Worm (Caenorhabditis elegans) whole organism, L3 larva: Measurements from ENCODE around the gene C18A3.3.

ENCODE experiments used
- R02D3.7 ChIP-seq: fragments of 150-350 bp; optimal IDR thresholded peaks from 2 replicates; lab custom pipeline; 2014; ENCODE audit warnings: missing biosample characterization, missing genetic modification characterization
- ZK546.5 ChIP-seq: sonication (generic microtip); optimal IDR thresholded peaks from 2 replicates; lab custom pipeline; 2017; ENCODE audit warnings: missing biosample characterization, missing genetic modification characterization
- aly-2 ChIP-seq: fragments of 150-350 bp; optimal IDR thresholded peaks from 2 replicates; lab custom pipeline; 2014; ENCODE audit warnings: missing biosample characterization, missing genetic modification characterization
- ama-1 ChIP-seq: fragments of 150-350 bp; optimal IDR thresholded peaks from 2 replicates; lab custom pipeline; 2018
- ceh-16 ChIP-seq: sonication (generic microtip); optimal IDR thresholded peaks from 2 replicates; lab custom pipeline; 2017; ENCODE audit warnings: missing biosample characterization, missing genetic modification characterization
- ceh-28 ChIP-seq: fragments of 150-350 bp; optimal IDR thresholded peaks from 2 replicates; lab custom pipeline; 2014; ENCODE audit warnings: missing biosample characterization, missing genetic modification reagents, missing genetic modification characterization
- ceh-82 ChIP-seq: fragments of 150-350 bp; optimal IDR thresholded peaks from 2 replicates; lab custom pipeline; 2014; ENCODE audit warnings: missing biosample characterization, missing genetic modification characterization
- ceh-9 ChIP-seq: sonication (generic microtip); optimal IDR thresholded peaks from 2 replicates; lab custom pipeline; 2018; ENCODE audit warnings: missing biosample characterization, missing genetic modification characterization
- daf-12 ChIP-seq: fragments of 150-350 bp; optimal IDR thresholded peaks from 2 replicates; lab custom pipeline; 2014; ENCODE audit warnings: missing biosample characterization, missing genetic modification reagents, missing genetic modification characterization
- egl-5 ChIP-seq: fragments of 150-350 bp; optimal IDR thresholded peaks from 2 replicates; lab custom pipeline; 2017; ENCODE audit warnings: missing biosample characterization, missing genetic modification reagents, missing genetic modification characterization, inconsistent platforms
- elt-1 ChIP-seq: fragments of 150-350 bp; optimal IDR thresholded peaks from 2 replicates; lab custom pipeline; 2014; ENCODE audit warnings: missing biosample characterization, missing genetic modification characterization
- elt-2 ChIP-seq: sonication (generic microtip); optimal IDR thresholded peaks from 2 replicates; lab custom pipeline; 2016; ENCODE audit warnings: missing genetic modification reagents, mild to moderate bottlenecking, missing genetic modification characterization, missing compliant biosample characterization
- elt-3 ChIP-seq, 3 experiments: fragments of 150-350 bp in 1 of 3; sonication (generic microtip) in 2 of 3; optimal IDR thresholded peaks; 2 replicates in 2 of 3; 4 replicates in 1 of 3; lab custom pipeline; 2014 to 2017; ENCODE audit warnings: missing biosample characterization in 3 of 3, missing genetic modification characterization in 3 of 3
- eor-1 ChIP-seq, 2 experiments: fragments of 150-350 bp; optimal IDR thresholded peaks; 2 replicates each; lab custom pipeline; 2014 to 2018; ENCODE audit warnings: missing biosample characterization in 2 of 2, missing genetic modification characterization in 2 of 2
- fkh-10 ChIP-seq: sonication (generic microtip); optimal IDR thresholded peaks from 2 replicates; lab custom pipeline; 2017; ENCODE audit warnings: missing biosample characterization, missing genetic modification reagents, missing genetic modification characterization
- hmg-11 ChIP-seq: sonication (generic microtip); optimal IDR thresholded peaks from 2 replicates; lab custom pipeline; 2016; ENCODE audit warnings: missing genetic modification characterization, missing compliant biosample characterization
- jun-1 ChIP-seq: fragments of 150-350 bp; optimal IDR thresholded peaks from 2 replicates; lab custom pipeline; 2014; ENCODE audit warnings: missing biosample characterization, missing genetic modification reagents, missing genetic modification characterization
- lin-15B ChIP-seq: fragments of 150-350 bp; optimal IDR thresholded peaks from 2 replicates; lab custom pipeline; 2014; ENCODE audit warnings: missing biosample characterization, missing genetic modification characterization
- lin-39 ChIP-seq: fragments of 150-350 bp; optimal IDR thresholded peaks from 2 replicates; lab custom pipeline; 2018; ENCODE audit warnings: missing biosample characterization, missing genetic modification reagents, missing genetic modification characterization
- lsy-12 ChIP-seq: sonication (generic microtip); optimal IDR thresholded peaks from 2 replicates; lab custom pipeline; 2016; ENCODE audit warnings: mild to moderate bottlenecking, missing genetic modification characterization, missing compliant biosample characterization
- mdl-1 ChIP-seq: fragments of 150-350 bp; optimal IDR thresholded peaks from 2 replicates; lab custom pipeline; 2014; ENCODE audit warnings: missing biosample characterization, missing genetic modification characterization
- mml-1 ChIP-seq: fragments of 150-350 bp; sonication (generic microtip); optimal IDR thresholded peaks from 3 replicates; lab custom pipeline; 2014; ENCODE audit warnings: missing biosample characterization, missing genetic modification characterization
- nfya-1 ChIP-seq: sonication (generic microtip); optimal IDR thresholded peaks from 2 replicates; lab custom pipeline; 2017; ENCODE audit warnings: missing genetic modification characterization, mild to moderate bottlenecking, missing compliant biosample characterization, antibody characterized with exemption, moderate library complexity; ENCODE audit not compliant: insufficient read depth
- nhr-11 ChIP-seq: fragments of 150-350 bp; optimal IDR thresholded peaks from 2 replicates; lab custom pipeline; 2014; ENCODE audit warnings: missing biosample characterization, missing genetic modification characterization
- nhr-12 ChIP-seq: fragments of 150-350 bp; optimal IDR thresholded peaks from 2 replicates; lab custom pipeline; 2014; ENCODE audit warnings: missing biosample characterization, missing genetic modification characterization
- nhr-23 ChIP-seq: fragments of 150-350 bp; optimal IDR thresholded peaks from 2 replicates; lab custom pipeline; 2014; ENCODE audit warnings: missing biosample characterization, missing genetic modification reagents, missing genetic modification characterization
- nhr-237 ChIP-seq: fragments of 150-350 bp; optimal IDR thresholded peaks from 2 replicates; lab custom pipeline; 2014; ENCODE audit warnings: missing biosample characterization, missing genetic modification characterization
- nhr-25 ChIP-seq: sonication (generic microtip); optimal IDR thresholded peaks from 2 replicates; lab custom pipeline; 2017; ENCODE audit warnings: missing biosample characterization, missing genetic modification characterization
- nhr-28 ChIP-seq: fragments of 150-350 bp; optimal IDR thresholded peaks from 2 replicates; lab custom pipeline; 2014; ENCODE audit warnings: missing biosample characterization, missing genetic modification characterization
- nhr-43 ChIP-seq: sonication (generic microtip); optimal IDR thresholded peaks from 2 replicates; lab custom pipeline; 2016; ENCODE audit warnings: mild to moderate bottlenecking, missing genetic modification characterization, missing compliant biosample characterization; ENCODE audit not compliant: poor library complexity, severe bottlenecking
- nhr-67 ChIP-seq: fragments of 150-350 bp; optimal IDR thresholded peaks from 2 replicates; lab custom pipeline; 2014; ENCODE audit warnings: missing biosample characterization, missing genetic modification characterization
- nhr-76 ChIP-seq: fragments of 150-350 bp; sonication (generic microtip); optimal IDR thresholded peaks from 5 replicates; lab custom pipeline; 2014; ENCODE audit warnings: missing biosample characterization, missing genetic modification characterization
- nhr-77 ChIP-seq: fragments of 150-350 bp; optimal IDR thresholded peaks from 2 replicates; lab custom pipeline; 2014; ENCODE audit warnings: missing biosample characterization, missing genetic modification characterization
- pha-4 ChIP-seq: fragments of 150-350 bp; optimal IDR thresholded peaks from 2 replicates; lab custom pipeline; 2014; ENCODE audit warnings: missing biosample characterization, missing genetic modification reagents, missing genetic modification characterization
- pqm-1 ChIP-seq: fragments of 150-350 bp; optimal IDR thresholded peaks from 2 replicates; lab custom pipeline; 2017; ENCODE audit warnings: missing biosample characterization, missing genetic modification characterization, inconsistent platforms
- sea-2 ChIP-seq: fragments of 150-350 bp; sonication (generic microtip); optimal IDR thresholded peaks from 4 replicates; lab custom pipeline; 2014; ENCODE audit warnings: missing biosample characterization, missing genetic modification reagents, missing genetic modification characterization
- skn-1 ChIP-seq: fragments of 150-350 bp; optimal IDR thresholded peaks from 2 replicates; lab custom pipeline; 2014; ENCODE audit warnings: missing biosample characterization, missing genetic modification characterization
- snpc-4 ChIP-seq: fragments of 150-350 bp; optimal IDR thresholded peaks from 2 replicates; lab custom pipeline; 2014; ENCODE audit warnings: missing biosample characterization, missing genetic modification characterization
- tbx-2 ChIP-seq: sonication (generic microtip); optimal IDR thresholded peaks from 2 replicates; lab custom pipeline; 2016; ENCODE audit warnings: mild to moderate bottlenecking, missing genetic modification characterization, missing compliant biosample characterization
- unc-39 ChIP-seq: sonication (generic microtip); optimal IDR thresholded peaks from 4 replicates; lab custom pipeline; 2017; ENCODE audit warnings: missing biosample characterization, missing genetic modification characterization
- zag-1 ChIP-seq: fragments of 150-350 bp; optimal IDR thresholded peaks from 2 replicates; lab custom pipeline; 2014; ENCODE audit warnings: missing biosample characterization, missing genetic modification characterization
- ztf-11 ChIP-seq: fragments of 150-350 bp; optimal IDR thresholded peaks from 2 replicates; lab custom pipeline; 2014; ENCODE audit warnings: missing biosample characterization, missing genetic modification characterization
- ztf-4 ChIP-seq: fragments of 150-350 bp; optimal IDR thresholded peaks from 2 replicates; lab custom pipeline; 2014; ENCODE audit warnings: missing biosample characterization, missing genetic modification characterization

C18A3.3 gene

ce11 chrII:5697338-5697737 is 18.8 kb upstream of the C18A3.3 start:
- TF ChIP-seq mml-1, result no peak
- no peak for TF ChIP-seq nhr-77 (tag; lab: Kevin White, UChicago)
- no peak for TF ChIP-seq lin-15B (tag; lab: Kevin White, UChicago)
- TF ChIP-seq ama-1 (lab: Kevin White, UChicago), result no peak
- TF ChIP-seq nhr-76 (tag; lab: Kevin White, UChicago), result no peak
- no peak for TF ChIP-seq skn-1 (tag; lab: Kevin White, UChicago)
- TF ChIP-seq ztf-11, result no peak
- no peak for TF ChIP-seq ceh-82
- TF ChIP-seq eor-1 (tag; optimal IDR thresholded peaks at IDR 0.05; lab: Kevin White, UChicago), result no peak
- TF ChIP-seq lsy-12 (tag; lab: Kevin White, UChicago), result no peak
- TF ChIP-seq R02D3.7 (tag; lab: Kevin White, UChicago), result no peak
- no peak for TF ChIP-seq nhr-25 (tag; lab: Kevin White, UChicago)
- TF ChIP-seq sea-2 (GFP tag; lab: Kevin White, UChicago), result no peak
- TF ChIP-seq nhr-12, result no peak
- no peak for TF ChIP-seq nhr-11 (tag; lab: Kevin White, UChicago)
- no peak for TF ChIP-seq pha-4 (tag; lab: Kevin White, UChicago)
- no peak for TF ChIP-seq nhr-237 (tag; lab: Kevin White, UChicago)
- TF ChIP-seq nhr-28, result no peak
- no peak for TF ChIP-seq ztf-4 (tag; lab: Kevin White, UChicago)
- no peak for TF ChIP-seq lin-39 (tag; lab: Kevin White, UChicago)

DNA sequence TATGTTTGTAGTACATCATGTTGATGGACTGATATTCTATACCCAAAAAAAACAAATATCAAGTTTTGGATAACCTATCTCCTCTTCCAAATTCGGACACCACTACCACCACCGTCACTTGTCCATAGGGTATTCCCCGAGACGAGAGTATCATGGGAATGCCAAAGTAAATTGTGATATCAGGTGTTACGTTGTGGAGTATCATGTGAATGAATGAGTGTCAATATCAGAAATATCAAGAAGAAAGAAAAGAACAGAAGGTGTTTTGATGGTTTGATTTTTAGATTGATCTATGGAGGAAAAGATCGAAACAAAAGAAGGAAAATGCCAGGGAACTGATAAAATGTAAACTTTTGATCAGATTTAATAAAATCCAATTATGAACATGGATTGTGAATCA is 17.9 kb upstream of the C18A3.3 start:
- no peak for TF ChIP-seq eor-1 (tag; optimal IDR thresholded peaks at IDR 0.05; lab: Kevin White, UChicago)
- no peak for TF ChIP-seq R02D3.7 (tag; lab: Kevin White, UChicago)
- TF ChIP-seq zag-1 (tag; lab: Kevin White, UChicago), result no peak
- no peak for TF ChIP-seq elt-1 (tag; lab: Kevin White, UChicago)
- TF ChIP-seq ceh-82, result no peak
- TF ChIP-seq sea-2 (GFP tag; lab: Kevin White, UChicago), result no peak
- TF ChIP-seq nhr-23, result no peak
- no peak for TF ChIP-seq daf-12 (tag; lab: Kevin White, UChicago)
- TF ChIP-seq unc-39 (tag; lab: Kevin White, UChicago), result no peak
- no peak for TF ChIP-seq nhr-11 (tag; lab: Kevin White, UChicago)
- TF ChIP-seq elt-2 (tag; lab: Kevin White, UChicago), result peak; percentile 58
- TF ChIP-seq egl-5 (tag; lab: Kevin White, UChicago), result no peak
- TF ChIP-seq nhr-43, result no peak
- no peak for TF ChIP-seq nhr-76 (tag; lab: Kevin White, UChicago)
- no peak for TF ChIP-seq ceh-28 (tag; lab: Kevin White, UChicago)
- no peak for TF ChIP-seq elt-3 (tag; optimal IDR thresholded peaks at IDR 0.05; lab: Kevin White, UChicago)
- no peak for TF ChIP-seq ceh-9 (tag; lab: Kevin White, UChicago)
- no peak for TF ChIP-seq ZK546.5 (tag; lab: Kevin White, UChicago)
- no peak for TF ChIP-seq skn-1 (tag; lab: Kevin White, UChicago)
- TF ChIP-seq mdl-1, result no peak
- TF ChIP-seq lsy-12 (tag; lab: Kevin White, UChicago), result no peak
- peak; percentile 52 for TF ChIP-seq pha-4 (tag; lab: Kevin White, UChicago)
- TF ChIP-seq nhr-12, result no peak
- peak; percentile 42 for TF ChIP-seq pqm-1 (tag; lab: Kevin White, UChicago)
- TF ChIP-seq nhr-237 (tag; lab: Kevin White, UChicago), result no peak
- no peak for TF ChIP-seq ceh-16 (tag; lab: Kevin White, UChicago)
- TF ChIP-seq ztf-4 (tag; lab: Kevin White, UChicago), result no peak
- TF ChIP-seq snpc-4 (tag; lab: Kevin White, UChicago), result peak; percentile 12
- TF ChIP-seq tbx-2, result no peak
- no peak for TF ChIP-seq nhr-28

DNA sequence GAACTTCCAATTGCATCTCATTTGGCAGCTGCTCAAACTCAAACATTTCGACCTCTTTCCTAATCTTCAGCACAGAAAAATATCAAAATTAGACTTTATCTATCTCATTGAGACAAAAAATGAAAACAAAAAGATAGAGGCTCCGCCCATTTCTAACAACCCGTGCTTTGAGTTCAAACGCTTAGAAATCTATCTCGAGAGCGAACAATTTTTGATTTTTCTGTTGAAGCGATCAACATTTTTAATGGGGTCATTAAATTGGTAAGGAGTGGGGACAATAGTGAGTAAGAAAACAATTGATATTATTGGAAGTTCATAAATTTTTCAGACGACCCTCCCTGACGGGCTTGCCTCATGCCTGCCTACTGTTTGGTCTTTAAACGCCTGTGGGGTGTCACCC is 17.2 kb upstream of the C18A3.3 start, which contains the start of the genes C25H3.10 and C25H3.1:
C25H3.10 (minus strand) TSS at position 101 of the 400 bp plus-strand sequence.
C25H3.1 (plus strand) TSS at position 203 of the 400 bp plus-strand sequence.
- no peak for TF ChIP-seq ceh-82
- peak; percentile 74 for TF ChIP-seq egl-5 (tag; lab: Kevin White, UChicago)
- TF ChIP-seq, all 47 proteins: peak for 1

- TF ChIP-seq tbx-2 (peak; percentile 38), fkh-10 (no peak), zag-1 (tag; lab: Kevin White, UChicago) (no peak), nhr-12 (no peak), ama-1 (lab: Kevin White, UChicago) (peak; percentile 96), pqm-1 (tag; lab: Kevin White, UChicago) (peak; percentile 40), nhr-11 (tag; lab: Kevin White, UChicago) (no peak), nhr-67 (tag; lab: Kevin White, UChicago) (no peak), hmg-11 (tag; lab: Kevin White, UChicago) (peak; percentile 39), R02D3.7 (tag; lab: Kevin White, UChicago) (peak; percentile 50), elt-1 (tag; lab: Kevin White, UChicago) (no peak), lin-15B (tag; lab: Kevin White, UChicago) (peak; percentile 29), nhr-23 (peak; percentile 81), aly-2 (tag; lab: Kevin White, UChicago) (peak; percentile 81), nhr-77 (tag; lab: Kevin White, UChicago) (peak; percentile 41), ceh-9 (tag; lab: Kevin White, UChicago) (no peak), ceh-82 (peak; percentile 40), pha-4 (tag; lab: Kevin White, UChicago) (peak; percentile 42), daf-12 (tag; lab: Kevin White, UChicago) (no peak), eor-1 (tag; optimal IDR thresholded peaks at IDR 0.05; lab: Kevin White, UChicago) (no peak), ceh-28 (tag; lab: Kevin White, UChicago) (peak; percentile 14), nfya-1 (tag; lab: Kevin White, UChicago) (peak; percentile 78), unc-39 (tag; lab: Kevin White, UChicago) (no peak), ztf-11 (no peak), mml-1 (no peak), jun-1 (no peak), nhr-28 (no peak)
Observed at ce11 chrII:5701485-5701884, 14.6 kb upstream of the C18A3.3 start.
